Worm (Caenorhabditis elegans) whole organism, early embryonic: ENCODE measurements around the gene fbxc-23.

Experiments used
- F13C5.2 ChIP-seq: sonication (generic microtip); optimal IDR thresholded peaks from 2 replicates; lab custom pipeline; 2017; ENCODE audit warnings: mild to moderate bottlenecking, missing genetic modification characterization, inconsistent platforms, missing compliant biosample characterization
- ama-1 ChIP-seq: fragments of 150-350 bp; optimal IDR thresholded peaks from 2 replicates; lab custom pipeline; 2014
- ceh-36 ChIP-seq: sonication (generic microtip); optimal IDR thresholded peaks from 2 replicates; lab custom pipeline; 2016; ENCODE audit warnings: missing genetic modification characterization, inconsistent platforms, missing compliant biosample characterization
- ets-7 ChIP-seq: sonication (generic microtip); optimal IDR thresholded peaks from 2 replicates; lab custom pipeline; 2016; ENCODE audit warnings: missing genotype, missing genetic modification characterization, missing compliant biosample characterization
- flt-1 ChIP-seq: fragments of 200-800 bp; sonication (Bioruptor generic); IDR thresholded peaks from 2 replicates; pipeline ENCODE4 v1.3.6; 2022; ENCODE audit warnings: missing genetic modification characterization, missing compliant biosample characterization
- hmbx-1 ChIP-seq: sonication (generic microtip); optimal IDR thresholded peaks from 2 replicates; lab custom pipeline; 2016; ENCODE audit warnings: mild to moderate bottlenecking, missing genetic modification characterization, missing compliant biosample characterization
- hmg-4 ChIP-seq: fragments of 200-800 bp; sonication (Bioruptor generic); optimal IDR thresholded peaks from 2 replicates; lab custom pipeline; 2018; ENCODE audit warnings: mild to moderate bottlenecking, missing genetic modification characterization, missing compliant biosample characterization
- hnd-1 ChIP-seq: sonication (generic microtip); optimal IDR thresholded peaks from 2 replicates; lab custom pipeline; 2016; ENCODE audit warnings: missing genetic modification characterization, missing compliant biosample characterization
- pes-1 ChIP-seq: fragments of 200-800 bp; sonication (Bioruptor generic); IDR thresholded peaks from 2 replicates; pipeline ENCODE4 v1.3.6; 2022; ENCODE audit warnings: missing genetic modification reagents, missing genetic modification characterization, missing compliant biosample characterization
- scrt-1 ChIP-seq: fragments of 200-800 bp; sonication (Bioruptor generic); IDR thresholded peaks from 2 replicates; pipeline ENCODE4 v1.3.6; 2022; ENCODE audit warnings: missing genetic modification characterization, missing compliant biosample characterization
- sea-1 ChIP-seq: fragments of 200-800 bp; sonication (Bioruptor generic); conservative IDR thresholded peaks from 2 replicates; pipeline ENCODE4 v1.3.6; 2022; ENCODE audit warnings: missing genetic modification characterization, missing compliant biosample characterization
- tbx-37 ChIP-seq: fragments of 200-800 bp; sonication (Bioruptor generic); conservative IDR thresholded peaks from 2 replicates; pipeline ENCODE4 v1.3.6; 2022; ENCODE audit warnings: missing genetic modification reagents, missing genetic modification characterization, missing compliant biosample characterization
- tra-4 ChIP-seq: sonication (generic microtip); optimal IDR thresholded peaks from 2 replicates; lab custom pipeline; 2017; ENCODE audit warnings: missing genetic modification characterization, missing compliant biosample characterization

DNA sequence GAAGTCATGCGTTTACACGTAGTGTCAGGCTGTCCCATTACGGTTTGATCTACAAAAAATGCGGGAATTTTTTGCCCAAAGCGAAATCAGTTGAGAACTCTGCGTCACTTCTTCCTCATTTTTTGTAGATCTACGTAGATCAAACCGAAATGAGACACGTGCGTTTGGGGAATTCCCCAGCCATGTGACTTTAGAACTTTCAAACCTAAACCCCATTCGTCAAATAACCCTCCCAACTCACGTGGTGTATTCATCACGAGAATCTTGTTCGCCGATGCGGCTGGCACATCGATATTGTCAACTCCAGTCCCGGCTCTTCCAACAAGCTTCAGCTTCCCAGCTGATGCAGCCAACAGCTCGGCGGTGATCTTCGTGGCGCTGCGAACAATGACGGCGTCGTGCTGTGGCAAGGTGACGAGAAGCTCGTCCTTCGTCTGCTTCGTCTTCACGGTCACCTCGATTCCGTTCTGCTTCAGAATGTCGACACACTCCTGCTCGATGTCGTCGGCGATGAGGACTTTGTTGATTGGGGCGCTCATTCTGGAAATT lies 41.7 kb upstream of the fbxc-23 start, which contains the start of gene phdh-1:
- TF ChIP-seq pes-1 (GFP tag; lab: Robert Waterston, UW) (no peak), ama-1 (lab: Kevin White, UChicago) (no peak), ceh-36 (tag; lab: Kevin White, UChicago) (no peak), sea-1 (GFP tag; lab: Robert Waterston, UW) (no peak), flt-1 (GFP tag; lab: Robert Waterston, UW) (no peak), hmbx-1 (no peak), F13C5.2 (tag; lab: Kevin White, UChicago) (no peak), tra-4 (tag; lab: Kevin White, UChicago) (no peak), scrt-1 (GFP tag; lab: Robert Waterston, UW) (no peak), hnd-1 (tag; lab: Kevin White, UChicago) (no peak), hmg-4 (no peak), ets-7 (tag; lab: Kevin White, UChicago) (no peak), tbx-37 (GFP tag; lab: Robert Waterston, UW) (no peak)
